Worm (Caenorhabditis elegans): ENCODE measurements around the gene F44E2.3.

DNA sequence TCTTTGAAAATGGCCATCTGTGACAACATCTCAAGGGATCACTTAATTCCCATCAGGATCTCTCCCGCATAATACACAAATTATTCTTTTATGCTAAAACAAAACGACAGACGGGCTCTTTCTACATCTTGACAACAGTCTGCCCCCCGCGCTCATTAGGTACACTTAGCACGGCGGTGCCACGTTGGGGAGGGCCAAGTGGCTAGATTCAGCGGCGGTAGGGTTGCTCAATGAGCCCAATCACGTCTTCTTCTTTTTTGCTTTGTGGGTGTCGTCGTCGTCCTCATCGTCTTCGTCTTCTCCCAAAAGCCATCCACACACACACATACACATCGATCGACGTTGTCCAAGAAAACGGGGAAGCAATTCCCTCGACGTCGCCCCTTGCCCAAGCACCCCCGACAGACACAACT lies 43.9 kb upstream of the F44E2.3 start:
- no peak for TF ChIP-seq ama-1 (optimal IDR thresholded peaks at IDR 0.05)
- TF ChIP-seq tbx-37 (GFP tag; conservative IDR thresholded peaks at IDR 0.05) = no peak
- TF ChIP-seq aly-1 (tag; optimal IDR thresholded peaks at IDR 0.05) = no peak
- no peak for TF ChIP-seq hmbx-1 (tag; optimal IDR thresholded peaks at IDR 0.05)
- TF ChIP-seq ceh-13 (GFP tag; optimal IDR thresholded peaks at IDR 0.05) = no peak
